Worm (Caenorhabditis elegans) whole organism, young adult: ENCODE results near the gene T25B9.12.

ENCODE experiments used
- B0019.2 ChIP-seq: fragments of 200-800 bp; sonication (Bioruptor generic); conservative IDR thresholded peaks from 2 replicates; pipeline ENCODE4 v1.3.6; 2022; ENCODE audit warnings: missing genetic modification reagents, missing genetic modification characterization, missing compliant biosample characterization
- F33H1.4 ChIP-seq: fragments of 200-800 bp; sonication (Bioruptor generic); IDR thresholded peaks from 2 replicates; pipeline ENCODE4 v1.3.6; 2022; ENCODE audit warnings: missing genetic modification reagents, missing genetic modification characterization, missing compliant biosample characterization
- F39B2.1 ChIP-seq: fragments of 200-800 bp; sonication (Bioruptor generic); IDR thresholded peaks from 2 replicates; pipeline ENCODE4 v1.3.6; 2022; ENCODE audit warnings: missing genetic modification reagents, missing genetic modification characterization, missing compliant biosample characterization
- F52B5.7 ChIP-seq: sonication (generic microtip); optimal IDR thresholded peaks from 2 replicates; lab custom pipeline; 2016; ENCODE audit warnings: mild to moderate bottlenecking, missing genetic modification characterization, missing compliant biosample characterization
- akir-1 ChIP-seq: fragments of 200-800 bp; sonication (Bioruptor generic); optimal IDR thresholded peaks from 2 replicates; lab custom pipeline; 2018; ENCODE audit warnings: mild to moderate bottlenecking, missing genetic modification characterization, moderate library complexity, missing compliant biosample characterization
- atf-7 ChIP-seq: sonication (generic microtip); optimal IDR thresholded peaks from 2 replicates; lab custom pipeline; 2017; ENCODE audit warnings: mild to moderate bottlenecking, missing genetic modification characterization, missing compliant biosample characterization
- athp-1 ChIP-seq: sonication (generic microtip); optimal IDR thresholded peaks from 2 replicates; lab custom pipeline; 2017; ENCODE audit warnings: mild to moderate bottlenecking, missing genetic modification characterization, missing compliant biosample characterization
- bed-1 ChIP-seq: fragments of 200-800 bp; sonication (Bioruptor generic); IDR thresholded peaks from 2 replicates; pipeline ENCODE4 v1.3.6; 2022; ENCODE audit warnings: missing genetic modification reagents, missing genetic modification characterization, missing compliant biosample characterization
- cebp-1 ChIP-seq, 2 experiments: fragments of 200-800 bp in 1 of 2; sonication (Bioruptor generic) in 1 of 2; sonication (generic microtip) in 1 of 2; IDR thresholded peaks in 1 of 2; optimal IDR thresholded peaks in 1 of 2; 2 replicates each; pipeline versions ENCODE4 v1.3.6 to Lab custom; 2017 to 2022; ENCODE audit warnings: missing compliant biosample characterization in 2 of 2, missing genetic modification characterization in 2 of 2, mild to moderate bottlenecking in 1 of 2, missing genetic modification reagents in 1 of 2, moderate library complexity in 1 of 2
- ceh-27 ChIP-seq: fragments of 200-800 bp; sonication (Bioruptor generic); optimal IDR thresholded peaks from 2 replicates; lab custom pipeline; 2018; ENCODE audit warnings: mild to moderate bottlenecking, missing genetic modification characterization, moderate library complexity, missing compliant biosample characterization
- ceh-58 ChIP-seq: fragments of 200-800 bp; sonication (Bioruptor generic); IDR thresholded peaks from 2 replicates; pipeline ENCODE4 v1.3.6; 2022; ENCODE audit warnings: missing genetic modification characterization, missing compliant biosample characterization
- die-1 ChIP-seq: sonication (generic microtip); optimal IDR thresholded peaks from 2 replicates; lab custom pipeline; 2016; ENCODE audit warnings: missing genotype, mild to moderate bottlenecking, missing genetic modification characterization, missing compliant biosample characterization
- dpff-1 ChIP-seq: sonication (generic microtip); optimal IDR thresholded peaks from 2 replicates; lab custom pipeline; 2017; ENCODE audit warnings: mild to moderate bottlenecking, missing genetic modification characterization, missing compliant biosample characterization
- efl-1 ChIP-seq: fragments of 150-350 bp; optimal IDR thresholded peaks from 2 replicates; lab custom pipeline; 2014; ENCODE audit warnings: missing biosample characterization, missing genetic modification reagents, missing genetic modification characterization
- egrh-3 ChIP-seq: fragments of 200-800 bp; sonication (Bioruptor generic); IDR thresholded peaks from 2 replicates; pipeline ENCODE4 v1.3.6; 2022; ENCODE audit warnings: missing genetic modification reagents, missing genetic modification characterization, missing compliant biosample characterization
- fkh-3 ChIP-seq: sonication (generic microtip); optimal IDR thresholded peaks from 2 replicates; lab custom pipeline; 2016; ENCODE audit warnings: mild to moderate bottlenecking, missing genetic modification characterization, missing compliant biosample characterization
- lsy-27 ChIP-seq: sonication (generic microtip); optimal IDR thresholded peaks from 2 replicates; lab custom pipeline; 2017; ENCODE audit warnings: missing genetic modification characterization, mild to moderate bottlenecking, missing compliant biosample characterization, antibody characterized with exemption, missing genotype, borderline replicate concordance; ENCODE audit not compliant: insufficient read depth
- mxl-1 ChIP-seq: sonication (generic microtip); optimal IDR thresholded peaks from 2 replicates; lab custom pipeline; 2016; ENCODE audit warnings: missing genetic modification characterization, missing compliant biosample characterization
- nfya-2 ChIP-seq: fragments of 200-800 bp; sonication (Bioruptor generic); IDR thresholded peaks from 2 replicates; pipeline ENCODE4 v1.3.6; 2022; ENCODE audit warnings: missing genetic modification reagents, missing genetic modification characterization, missing compliant biosample characterization
- nfyb-1 ChIP-seq: fragments of 200-800 bp; sonication (Bioruptor generic); IDR thresholded peaks from 2 replicates; pipeline ENCODE4 v1.3.6; 2022; ENCODE audit warnings: missing genetic modification reagents, missing genetic modification characterization, missing compliant biosample characterization
- nhr-27 ChIP-seq: fragments of 200-800 bp; sonication (Bioruptor generic); optimal IDR thresholded peaks from 2 replicates; lab custom pipeline; 2018; ENCODE audit warnings: mild to moderate bottlenecking, missing genetic modification characterization, moderate library complexity, missing compliant biosample characterization
- nhr-80 ChIP-seq: sonication (generic microtip); optimal IDR thresholded peaks from 2 replicates; lab custom pipeline; 2016; ENCODE audit warnings: missing genetic modification characterization, missing compliant biosample characterization
- pbrm-1 ChIP-seq: fragments of 200-800 bp; sonication (Bioruptor generic); IDR thresholded peaks from 2 replicates; pipeline ENCODE4 v1.3.6; 2022; ENCODE audit warnings: missing genetic modification reagents, missing genetic modification characterization, missing compliant biosample characterization
- rcor-1 ChIP-seq: fragments of 200-800 bp; sonication (Bioruptor generic); IDR thresholded peaks from 2 replicates; pipeline ENCODE4 v1.3.6; 2022; ENCODE audit warnings: missing genetic modification reagents, missing genetic modification characterization, missing compliant biosample characterization
- sdz-38 ChIP-seq: sonication (generic microtip); optimal IDR thresholded peaks from 2 replicates; lab custom pipeline; 2016; ENCODE audit warnings: missing genotype, missing genetic modification characterization, missing compliant biosample characterization
- snpc-1.3 ChIP-seq: sonication (generic microtip); optimal IDR thresholded peaks from 2 replicates; lab custom pipeline; 2017; ENCODE audit warnings: missing genetic modification characterization, mild to moderate bottlenecking, missing compliant biosample characterization, antibody characterized with exemption, moderate library complexity, missing genotype, missing genetic modification reagents; ENCODE audit not compliant: insufficient read depth
- tbp1 ChIP-seq: fragments of 200-800 bp; sonication (Bioruptor generic); optimal IDR thresholded peaks from 2 replicates; lab custom pipeline; 2018; ENCODE audit warnings: mild to moderate bottlenecking, missing genetic modification characterization, missing compliant biosample characterization
- unc-130 ChIP-seq: sonication (generic microtip); optimal IDR thresholded peaks from 2 replicates; lab custom pipeline; 2016; ENCODE audit warnings: missing genetic modification reagents, missing genetic modification characterization, missing compliant biosample characterization
- unc-62 ChIP-seq: fragments of 150-350 bp; optimal IDR thresholded peaks from 2 replicates; lab custom pipeline; 2014; ENCODE audit warnings: missing biosample characterization, missing genetic modification reagents, missing genetic modification characterization
- xnd-1 ChIP-seq: sonication (generic microtip); optimal IDR thresholded peaks from 2 replicates; lab custom pipeline; 2016; ENCODE audit warnings: missing genotype, missing genetic modification reagents, missing genetic modification characterization, missing compliant biosample characterization
- zim-3 ChIP-seq: sonication (generic microtip); optimal IDR thresholded peaks from 2 replicates; lab custom pipeline; 2017; ENCODE audit warnings: mild to moderate bottlenecking, missing genetic modification characterization, moderate library complexity, missing compliant biosample characterization
- ztf-18 ChIP-seq: sonication (generic microtip); optimal IDR thresholded peaks from 2 replicates; lab custom pipeline; 2016; ENCODE audit warnings: missing genotype, mild to moderate bottlenecking, missing genetic modification characterization, missing compliant biosample characterization
- ztf-3 ChIP-seq: fragments of 200-800 bp; sonication (Bioruptor generic); optimal IDR thresholded peaks from 2 replicates; lab custom pipeline; 2018; ENCODE audit warnings: mild to moderate bottlenecking, missing genetic modification characterization, missing compliant biosample characterization

The T25B9.12 gene

ce11 chrIV:10795678-10796077 is 30.5 kb downstream of the T25B9.12 start:
- TF ChIP-seq nhr-80 (tag; lab: Kevin White, UChicago): peak; percentile 66
- TF ChIP-seq lsy-27 (tag; lab: Kevin White, UChicago): no peak

- TF ChIP-seq tbp1 (GFP tag; lab: Kevin White, UChicago): no peak
- no peak for TF ChIP-seq nfya-2
- TF ChIP-seq athp-1 (tag; lab: Kevin White, UChicago): no peak
- TF ChIP-seq bed-1: no peak
- peak; percentile 45 for TF ChIP-seq nhr-80 (tag; lab: Kevin White, UChicago)
- no peak for TF ChIP-seq fkh-3
- no peak for TF ChIP-seq rcor-1
Observed at ce11 chrIV:10796707-10797106, 31.6 kb downstream of the T25B9.12 start.

ce11 chrIV:10798604-10799003 is 33.5 kb downstream of the T25B9.12 start:
- no peak for TF ChIP-seq dpff-1
- TF ChIP-seq unc-130 (GFP tag; lab: Kevin White, UChicago): no peak
- no peak for TF ChIP-seq efl-1 (GFP tag; lab: Kevin White, UChicago)
- TF ChIP-seq egrh-3: no peak
- TF ChIP-seq ztf-3 (GFP tag; lab: Kevin White, UChicago): no peak
- no peak for TF ChIP-seq nhr-27
- no peak for TF ChIP-seq akir-1 (GFP tag; lab: Kevin White, UChicago)
- TF ChIP-seq ceh-58 (GFP tag; lab: Robert Waterston, UW): no peak
- TF ChIP-seq xnd-1: no peak
- no peak for TF ChIP-seq snpc-1.3 (tag; lab: Kevin White, UChicago)

ce11 chrIV:10799354-10799753 is 34.2 kb downstream of the T25B9.12 start, which contains the start of gene zipt-2.1:
Gene zipt-2.1, plus strand, starts transcription at chrIV:10799654.
- TF ChIP-seq F39B2.1 (GFP tag; lab: Robert Waterston, UW) (no peak), atf-7 (tag; lab: Kevin White, UChicago) (no peak), zim-3 (tag; lab: Kevin White, UChicago) (no peak), ztf-18 (no peak), unc-62 (GFP tag; lab: Kevin White, UChicago) (no peak)

ce11 chrIV:10803973-10804372 is 38.8 kb downstream of the T25B9.12 start:
- no peak for TF ChIP-seq sdz-38 (tag; lab: Kevin White, UChicago)
- TF ChIP-seq ceh-27: no peak
- no peak for TF ChIP-seq B0019.2 (GFP tag; lab: Robert Waterston, UW)
- TF ChIP-seq pbrm-1 (GFP tag; lab: Robert Waterston, UW): no peak
- TF ChIP-seq ceh-58 (GFP tag; lab: Robert Waterston, UW): no peak
- TF ChIP-seq F52B5.7 (tag; lab: Kevin White, UChicago): no peak
- TF ChIP-seq efl-1 (GFP tag; lab: Kevin White, UChicago): no peak
- TF ChIP-seq unc-62 (GFP tag; lab: Kevin White, UChicago): no peak
- TF ChIP-seq, all 124 proteins: peak for 0

DNA sequence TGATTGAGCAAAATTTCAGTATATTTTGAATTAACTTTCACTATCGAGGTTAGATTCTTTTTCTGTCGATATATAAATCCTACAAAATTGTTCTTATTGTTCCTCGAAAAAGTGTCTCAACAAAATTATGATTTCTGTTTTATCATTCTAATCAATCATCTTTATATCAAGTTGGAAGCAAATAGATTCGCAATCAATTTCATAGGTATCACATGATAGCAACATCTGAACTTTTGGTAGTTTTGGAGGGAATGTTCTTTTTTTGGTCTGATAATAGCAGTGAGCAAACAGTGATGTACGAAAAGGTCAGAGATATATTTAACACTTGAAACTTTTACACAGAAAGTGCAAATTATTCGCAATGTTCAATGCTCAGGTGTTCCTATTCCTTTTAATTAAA is 45.7 kb downstream of the T25B9.12 start:
- TF ChIP-seq nfyb-1 (GFP tag; lab: Robert Waterston, UW) (0 out of 2 replicates have a peak, but pooled peaks have one; percentile 46), cebp-1 (GFP tag; IDR thresholded peaks at IDR 0.05; lab: Robert Waterston, UW) (no peak), cebp-1 (tag; optimal IDR thresholded peaks at IDR 0.05; lab: Kevin White, UChicago) (peak; percentile 25), mxl-1 (tag; lab: Kevin White, UChicago) (no peak), F33H1.4 (GFP tag; lab: Robert Waterston, UW) (no peak), die-1 (tag; lab: Kevin White, UChicago) (no peak), nhr-80 (tag; lab: Kevin White, UChicago) (peak; percentile 55)
